Fruit fly (Drosophila melanogaster) whole organism, embryonic: ENCODE measurements around the gene CG44158.

Experiments
- BEAF-32 ChIP-seq: fragments of 200-800 bp; sonication (Bioruptor generic); optimal IDR thresholded peaks from 3 replicates; lab custom pipeline; 2017; ENCODE audit warnings: missing biosample characterization, missing genetic modification characterization, mild to moderate bottlenecking, moderate library complexity, missing genetic modification reagents
- Bteb2 ChIP-seq: fragments of 200-800 bp; sonication (Bioruptor generic); optimal IDR thresholded peaks from 2 replicates; lab custom pipeline; 2016; ENCODE audit warnings: missing biosample characterization, missing genetic modification characterization
- CG10147 ChIP-seq: fragments of 200-800 bp; sonication (Bioruptor generic); optimal IDR thresholded peaks from 2 replicates; lab custom pipeline; 2019; ENCODE audit warnings: missing biosample characterization, mild to moderate bottlenecking, missing genetic modification characterization, moderate library complexity
- CG12391 ChIP-seq: fragments of 200-800 bp; sonication (Bioruptor generic); optimal IDR thresholded peaks from 3 replicates; lab custom pipeline; 2018; ENCODE audit warnings: missing biosample characterization, mild to moderate bottlenecking, missing genetic modification characterization, moderate library complexity
- CG12769 ChIP-seq: fragments of 200-800 bp; sonication (Bioruptor generic); optimal IDR thresholded peaks from 2 replicates; lab custom pipeline; 2019; ENCODE audit warnings: missing biosample characterization, mild to moderate bottlenecking, missing genetic modification characterization, moderate library complexity
- CG12942 ChIP-seq: fragments of 200-800 bp; sonication (Bioruptor generic); optimal IDR thresholded peaks from 3 replicates; lab custom pipeline; 2016; ENCODE audit warnings: missing biosample characterization, missing genetic modification characterization
- CG13894 ChIP-seq: fragments of 200-800 bp; sonication (Bioruptor generic); optimal IDR thresholded peaks from 3 replicates; lab custom pipeline; 2018; ENCODE audit warnings: missing biosample characterization, mild to moderate bottlenecking, missing genetic modification characterization, moderate library complexity
- CG14710 ChIP-seq: fragments of 200-800 bp; sonication (Bioruptor generic); optimal IDR thresholded peaks from 3 replicates; lab custom pipeline; 2019; ENCODE audit warnings: missing biosample characterization, mild to moderate bottlenecking, missing genetic modification characterization, moderate library complexity
- CG15514 ChIP-seq: fragments of 200-800 bp; sonication (Bioruptor generic); optimal IDR thresholded peaks from 3 replicates; lab custom pipeline; 2017; ENCODE audit warnings: missing biosample characterization, missing genetic modification characterization, mild to moderate bottlenecking, moderate library complexity, missing genetic modification reagents
- CG1603 ChIP-seq: fragments of 200-800 bp; sonication (Bioruptor generic); optimal IDR thresholded peaks from 2 replicates; lab custom pipeline; 2019; ENCODE audit warnings: missing biosample characterization, mild to moderate bottlenecking, missing genetic modification characterization, moderate library complexity
- CG16863 ChIP-seq: fragments of 200-800 bp; sonication (Bioruptor generic); optimal IDR thresholded peaks from 3 replicates; lab custom pipeline; 2016; ENCODE audit warnings: missing biosample characterization, missing genetic modification characterization
- CG17186 ChIP-seq: fragments of 200-800 bp; sonication (Bioruptor generic); optimal IDR thresholded peaks from 3 replicates; lab custom pipeline; 2017; ENCODE audit warnings: missing biosample characterization, missing genetic modification reagents, missing genetic modification characterization
- CG17385 ChIP-seq: fragments of 200-800 bp; sonication (Bioruptor generic); optimal IDR thresholded peaks from 3 replicates; lab custom pipeline; 2018; ENCODE audit warnings: missing biosample characterization, mild to moderate bottlenecking, missing genetic modification characterization
- CG18764 ChIP-seq: fragments of 200-800 bp; sonication (Bioruptor generic); optimal IDR thresholded peaks from 3 replicates; lab custom pipeline; 2016; ENCODE audit warnings: missing biosample characterization, missing genetic modification characterization
- CG2678 ChIP-seq: fragments of 200-800 bp; sonication (Bioruptor generic); optimal IDR thresholded peaks from 3 replicates; lab custom pipeline; 2019; ENCODE audit warnings: missing biosample characterization, mild to moderate bottlenecking, missing genetic modification characterization, moderate library complexity
- CG34224 ChIP-seq: fragments of 200-800 bp; sonication (Bioruptor generic); IDR thresholded peaks from 3 replicates; pipeline ENCODE4 v1.3.6; 2022; ENCODE audit warnings: missing biosample characterization, missing genetic modification characterization; ENCODE audit not compliant: partially characterized antibody
- CG4282 ChIP-seq: fragments of 200-800 bp; sonication (Bioruptor generic); optimal IDR thresholded peaks from 2 replicates; lab custom pipeline; 2016; ENCODE audit warnings: missing biosample characterization, missing genetic modification characterization
- CG6683 ChIP-seq: fragments of 200-800 bp; sonication (Bioruptor generic); optimal IDR thresholded peaks from 2 replicates; lab custom pipeline; 2017; ENCODE audit warnings: missing biosample characterization, mild to moderate bottlenecking, missing genetic modification characterization, missing genetic modification reagents
- CG6689 ChIP-seq: fragments of 200-800 bp; sonication (Bioruptor generic); IDR thresholded peaks from 2 replicates; pipeline ENCODE4 v1.3.6; 2022; ENCODE audit warnings: missing biosample characterization, missing genetic modification characterization
- CG6791 ChIP-seq: fragments of 200-800 bp; sonication (Bioruptor generic); IDR thresholded peaks from 3 replicates; pipeline ENCODE4 v1.3.6; 2022; ENCODE audit warnings: missing biosample characterization, missing genetic modification characterization; ENCODE audit not compliant: partially characterized antibody
- CG6813 ChIP-seq: fragments of 200-800 bp; sonication (Bioruptor generic); optimal IDR thresholded peaks from 2 replicates; lab custom pipeline; 2017; ENCODE audit warnings: missing biosample characterization, missing genetic modification characterization, mild to moderate bottlenecking, moderate library complexity, missing genetic modification reagents
- CG8924 ChIP-seq: fragments of 200-800 bp; optimal IDR thresholded peaks from 3 replicates; lab custom pipeline; 2019; ENCODE audit warnings: missing biosample characterization, mild to moderate bottlenecking, missing genetic modification characterization, moderate library complexity
- CG8944 ChIP-seq: fragments of 200-800 bp; sonication (Bioruptor generic); optimal IDR thresholded peaks from 3 replicates; lab custom pipeline; 2016; ENCODE audit warnings: missing biosample characterization, missing genetic modification characterization
- Chrac-16 ChIP-seq: fragments of 200-800 bp; sonication (Bioruptor generic); optimal IDR thresholded peaks from 3 replicates; lab custom pipeline; 2016; ENCODE audit warnings: missing biosample characterization, missing genetic modification characterization
- Dip3 ChIP-seq: fragments of 200-800 bp; sonication (Bioruptor generic); optimal IDR thresholded peaks from 3 replicates; lab custom pipeline; 2016; ENCODE audit warnings: missing biosample characterization, missing genetic modification characterization
- Ets97D ChIP-seq: fragments of 200-800 bp; sonication (Bioruptor generic); optimal IDR thresholded peaks from 3 replicates; lab custom pipeline; 2016; ENCODE audit warnings: missing biosample characterization, missing genetic modification characterization
- GATAe ChIP-seq: fragments of 200-800 bp; sonication (Bioruptor generic); conservative IDR thresholded peaks from 2 replicates; pipeline ENCODE4 v1.3.6; 2022; ENCODE audit warnings: missing biosample characterization, missing genetic modification characterization
- Hr51 ChIP-seq, 2 experiments: fragments of 200-800 bp; sonication (Bioruptor generic); optimal IDR thresholded peaks; 2 replicates in 1 of 2; 3 replicates in 1 of 2; lab custom pipeline; 2016 to 2018; ENCODE audit warnings: missing biosample characterization in 2 of 2, missing genetic modification characterization in 2 of 2, mild to moderate bottlenecking in 1 of 2, moderate library complexity in 1 of 2
- Oli ChIP-seq: fragments of 200-800 bp; sonication (Bioruptor generic); optimal IDR thresholded peaks from 2 replicates; lab custom pipeline; 2018; ENCODE audit warnings: missing biosample characterization, mild to moderate bottlenecking, missing genetic modification characterization, moderate library complexity
- Pdp1 ChIP-seq, 2 experiments: fragments of 200-800 bp; sonication (Bioruptor generic); optimal IDR thresholded peaks; 3 replicates each; lab custom pipeline; 2016; ENCODE audit warnings: missing biosample characterization in 2 of 2, missing genetic modification characterization in 2 of 2, mild to moderate bottlenecking in 1 of 2, moderate library complexity in 1 of 2
- Rfx ChIP-seq: fragments of 200-800 bp; sonication (Bioruptor generic); IDR thresholded peaks from 2 replicates; pipeline ENCODE4 v1.3.6; 2022; ENCODE audit warnings: missing biosample characterization, missing genetic modification characterization
- Trl ChIP-seq, 3 experiments: fragments of >200 bp in 2 of 3; fragments of 200-800 bp in 1 of 3; sonication (Bioruptor generic) in 1 of 3; optimal IDR thresholded peaks; 2 replicates in 1 of 3; 3 replicates in 2 of 3; lab custom pipeline; 2016 to 2017; ENCODE audit warnings: missing biosample characterization in 1 of 3, missing genetic modification characterization in 1 of 3
- ash1 ChIP-seq: fragments of 200-800 bp; sonication (Bioruptor generic); optimal IDR thresholded peaks from 2 replicates; lab custom pipeline; 2018; ENCODE audit warnings: missing biosample characterization, mild to moderate bottlenecking, missing genetic modification characterization
- cg ChIP-seq: fragments of 200-800 bp; sonication (Bioruptor generic); optimal IDR thresholded peaks from 3 replicates; lab custom pipeline; 2019; ENCODE audit warnings: missing biosample characterization, mild to moderate bottlenecking, missing genetic modification characterization, moderate library complexity
- cwo ChIP-seq: fragments of 200-800 bp; sonication (Bioruptor generic); optimal IDR thresholded peaks from 3 replicates; lab custom pipeline; 2017; ENCODE audit warnings: missing biosample characterization, missing genetic modification characterization, mild to moderate bottlenecking, moderate library complexity, missing genetic modification reagents
- fru ChIP-seq: fragments of >200 bp; optimal IDR thresholded peaks from 2 replicates; lab custom pipeline; 2017
- fu2 ChIP-seq: fragments of 200-800 bp; sonication (Bioruptor generic); optimal IDR thresholded peaks from 2 replicates; lab custom pipeline; 2016; ENCODE audit warnings: missing biosample characterization, missing genetic modification characterization
- gem ChIP-seq: fragments of 200-800 bp; sonication (Bioruptor generic); optimal IDR thresholded peaks from 2 replicates; lab custom pipeline; 2019; ENCODE audit warnings: missing biosample characterization, mild to moderate bottlenecking, missing genetic modification characterization, moderate library complexity
- hbn ChIP-seq: fragments of 200-800 bp; sonication (Bioruptor generic); IDR thresholded peaks from 2 replicates; pipeline ENCODE4 v1.3.6; 2022; ENCODE audit warnings: missing biosample characterization, missing genetic modification characterization; ENCODE audit not compliant: partially characterized antibody
- hkb ChIP-seq, 2 experiments: fragments of 200-800 bp in 1 of 2; fragments of >200 bp in 1 of 2; sonication (Bioruptor generic) in 1 of 2; IDR thresholded peaks in 1 of 2; optimal IDR thresholded peaks in 1 of 2; 2 replicates each; pipeline versions ENCODE4 v1.3.6 to Lab custom; 2017 to 2022; ENCODE audit warnings: missing biosample characterization in 1 of 2, missing genetic modification characterization in 1 of 2
- ind ChIP-seq: fragments of 200-800 bp; sonication (Bioruptor generic); optimal IDR thresholded peaks from 3 replicates; lab custom pipeline; 2016; ENCODE audit warnings: missing biosample characterization, missing genetic modification characterization
- peb ChIP-seq: fragments of 200-800 bp; sonication (Bioruptor generic); IDR thresholded peaks from 2 replicates; pipeline ENCODE4 v1.3.6; 2022; ENCODE audit warnings: missing biosample characterization, missing genetic modification characterization
- phol ChIP-seq: fragments of 200-800 bp; sonication (Bioruptor generic); optimal IDR thresholded peaks from 3 replicates; lab custom pipeline; 2018; ENCODE audit warnings: missing biosample characterization, mild to moderate bottlenecking, missing genetic modification characterization, moderate library complexity
- pros ChIP-seq: fragments of 200-800 bp; sonication (Bioruptor generic); optimal IDR thresholded peaks from 3 replicates; lab custom pipeline; 2019; ENCODE audit warnings: missing biosample characterization, mild to moderate bottlenecking, missing genetic modification characterization, moderate library complexity
- sna ChIP-seq: fragments of 200-800 bp; sonication (Bioruptor generic); IDR thresholded peaks from 2 replicates; pipeline ENCODE4 v1.3.6; 2022; ENCODE audit warnings: missing biosample characterization, missing genetic modification characterization; ENCODE audit not compliant: partially characterized antibody
- unc-4 ChIP-seq: fragments of 200-800 bp; sonication (Bioruptor generic); IDR thresholded peaks from 2 replicates; pipeline ENCODE4 v1.3.6; 2022; ENCODE audit warnings: missing biosample characterization, missing genetic modification characterization; ENCODE audit not compliant: partially characterized antibody
- zen2 ChIP-seq: fragments of 200-800 bp; sonication (Bioruptor generic); IDR thresholded peaks from 3 replicates; pipeline ENCODE4 v1.3.6; 2022; ENCODE audit warnings: missing biosample characterization, missing genetic modification characterization; ENCODE audit not compliant: partially characterized antibody
- zfh2 ChIP-seq: fragments of 200-800 bp; sonication (Bioruptor generic); optimal IDR thresholded peaks from 2 replicates; lab custom pipeline; 2016; ENCODE audit warnings: missing biosample characterization, missing genetic modification characterization

Gene CG44158

DNA sequence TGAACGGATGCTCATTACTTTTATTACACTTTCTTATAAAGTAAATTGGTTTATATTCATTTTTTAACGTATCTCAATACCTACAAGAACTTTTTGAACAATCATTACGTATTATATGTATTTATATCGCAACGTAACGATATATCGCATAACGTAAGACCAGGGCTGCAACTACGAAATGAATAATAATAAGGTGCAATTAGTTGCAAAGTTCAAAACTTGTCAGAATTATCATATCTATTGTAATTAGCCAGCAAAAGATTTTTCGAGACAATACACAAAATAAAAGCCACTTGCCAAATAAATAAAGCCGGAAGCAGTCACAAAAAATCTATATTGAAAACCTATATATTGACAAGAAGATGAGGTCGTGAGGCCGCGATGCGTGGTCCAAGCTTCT is 6.7 kb downstream of the CG44158 start (continued):
- TF ChIP-seq Trl (optimal IDR thresholded peaks at IDR 0.05; lab: Kevin White, UChicago) (no peak), Trl (GFP tag; optimal IDR thresholded peaks at IDR 0.05; lab: Kevin White, UChicago) (no peak), gem (tag; lab: Kevin White, UChicago) (no peak), unc-4 (GFP tag; lab: Robert Waterston, UW) (peak; percentile 87), zfh2 (GFP tag; lab: Kevin White, UChicago) (peak; percentile 57), CG12942 (GFP tag; lab: Kevin White, UChicago) (peak; percentile 6), ash1 (GFP tag; lab: Kevin White, UChicago) (no peak), pros (GFP tag; lab: Kevin White, UChicago) (no peak), CG6689 (GFP tag; lab: Robert Waterston, UW) (peak; percentile 87), CG16863 (GFP tag; lab: Kevin White, UChicago) (peak; percentile 12), Chrac-16 (GFP tag; lab: Kevin White, UChicago) (peak; percentile 48), hbn (GFP tag; lab: Robert Waterston, UW) (peak; percentile 79), sna (GFP tag; lab: Robert Waterston, UW) (peak; percentile 86), Bteb2 (GFP tag; lab: Kevin White, UChicago) (peak; percentile 23), fu2 (GFP tag; lab: Kevin White, UChicago) (peak; percentile 33), zen2 (GFP tag; lab: Robert Waterston, UW) (peak; percentile 88), CG17186 (GFP tag; lab: Kevin White, UChicago) (no peak), BEAF-32 (peak; percentile 70), CG8944 (GFP tag; lab: Kevin White, UChicago) (no peak), cwo (no peak), CG13894 (tag; lab: Kevin White, UChicago) (no peak), hkb (optimal IDR thresholded peaks at IDR 0.05; lab: Kevin White, UChicago) (no peak), hkb (GFP tag; IDR thresholded peaks at IDR 0.05; lab: Robert Waterston, UW) (no peak), CG18764 (GFP tag; lab: Kevin White, UChicago) (peak; percentile 1), CG1603 (tag; lab: Kevin White, UChicago) (peak; percentile 31), cg (no peak), CG17385 (no peak), CG14710 (tag; lab: Kevin White, UChicago) (no peak), GATAe (GFP tag; lab: Robert Waterston, UW) (no peak), CG10147 (GFP tag; lab: Kevin White, UChicago) (no peak), CG12769 (no peak), CG6683 (GFP tag; lab: Kevin White, UChicago) (no peak), Hr51 (GFP tag; optimal IDR thresholded peaks at IDR 0.05; lab: Kevin White, UChicago) (peak in 1 of 2 experiments; percentile 19), CG8924 (tag; lab: Kevin White, UChicago) (no peak), Rfx (GFP tag; lab: Robert Waterston, UW) (peak; percentile 54), CG6791 (GFP tag; lab: Robert Waterston, UW) (peak; percentile 67), CG15514 (peak; percentile 69), Ets97D (GFP tag; lab: Kevin White, UChicago) (peak; percentile 50), fru (no peak), peb (GFP tag; lab: Robert Waterston, UW) (no peak), CG4282 (GFP tag; lab: Kevin White, UChicago) (peak; percentile 35), Dip3 (GFP tag; lab: Kevin White, UChicago) (peak; percentile 40), CG34224 (peak; percentile 78), CG2678 (no peak), Oli (tag; lab: Kevin White, UChicago) (no peak), ind (peak; percentile 53), phol (tag; lab: Kevin White, UChicago) (peak; percentile 37), Pdp1 (GFP tag; optimal IDR thresholded peaks at IDR 0.05; lab: Kevin White, UChicago) (peak in 1 of 2 experiments; percentile 40), CG6813 (no peak), CG12391 (tag; lab: Kevin White, UChicago) (peak; percentile 41)
